Fruit fly (Drosophila melanogaster) whole organism, embryonic: ENCODE measurements around the gene trk.

Experiments
- Antp ChIP-seq: fragments of 200-800 bp; sonication (Bioruptor generic); optimal IDR thresholded peaks from 3 replicates; lab custom pipeline; 2016; ENCODE audit warnings: missing biosample characterization, missing genetic modification characterization
- BEAF-32 ChIP-seq: fragments of 200-800 bp; sonication (Bioruptor generic); optimal IDR thresholded peaks from 3 replicates; lab custom pipeline; 2017; ENCODE audit warnings: missing biosample characterization, missing genetic modification characterization, mild to moderate bottlenecking, moderate library complexity, missing genetic modification reagents
- Bgb ChIP-seq: fragments of 200-800 bp; sonication (Bioruptor generic); IDR thresholded peaks from 2 replicates; pipeline ENCODE4 v1.3.6; 2022; ENCODE audit warnings: missing biosample characterization, missing genetic modification characterization; ENCODE audit not compliant: partially characterized antibody
- CG1024 ChIP-seq: fragments of 200-800 bp; sonication (Bioruptor generic); IDR thresholded peaks from 2 replicates; pipeline ENCODE4 v1.3.6; 2022; ENCODE audit warnings: missing biosample characterization, missing genetic modification characterization
- CG10267 ChIP-seq: fragments of 200-800 bp; sonication (Bioruptor generic); optimal IDR thresholded peaks from 2 replicates; lab custom pipeline; 2018; ENCODE audit warnings: missing biosample characterization, mild to moderate bottlenecking, missing genetic modification characterization, moderate library complexity
- CG11504 ChIP-seq: fragments of 200-800 bp; sonication (Bioruptor generic); optimal IDR thresholded peaks from 3 replicates; lab custom pipeline; 2019; ENCODE audit warnings: missing biosample characterization, mild to moderate bottlenecking, missing genetic modification characterization, moderate library complexity
- CG12659 ChIP-seq: fragments of 200-800 bp; sonication (Bioruptor generic); optimal IDR thresholded peaks from 3 replicates; lab custom pipeline; 2017; ENCODE audit warnings: mild to moderate bottlenecking, missing biosample characterization, missing genetic modification reagents, missing genetic modification characterization
- CG14667 ChIP-seq: fragments of 200-800 bp; sonication (Bioruptor generic); IDR thresholded peaks from 2 replicates; pipeline ENCODE4 v1.3.6; 2022; ENCODE audit warnings: missing biosample characterization, missing genetic modification characterization
- CG15011 ChIP-seq: fragments of 200-800 bp; sonication (Bioruptor generic); optimal IDR thresholded peaks from 3 replicates; lab custom pipeline; 2018; ENCODE audit warnings: missing biosample characterization, mild to moderate bottlenecking, missing genetic modification characterization
- CG15269 ChIP-seq: fragments of 200-800 bp; sonication (Bioruptor generic); optimal IDR thresholded peaks from 2 replicates; lab custom pipeline; 2018; ENCODE audit warnings: missing biosample characterization, mild to moderate bottlenecking, missing genetic modification characterization, moderate library complexity
- CG17359 ChIP-seq: fragments of 200-800 bp; sonication (Bioruptor generic); optimal IDR thresholded peaks from 3 replicates; lab custom pipeline; 2018; ENCODE audit warnings: missing biosample characterization, mild to moderate bottlenecking, missing genetic modification characterization, moderate library complexity
- CG17912 ChIP-seq: fragments of 200-800 bp; sonication (Bioruptor generic); optimal IDR thresholded peaks from 2 replicates; lab custom pipeline; 2018; ENCODE audit warnings: missing biosample characterization, mild to moderate bottlenecking, missing genetic modification characterization
- CG2116 ChIP-seq: fragments of 200-800 bp; sonication (Bioruptor generic); optimal IDR thresholded peaks from 3 replicates; lab custom pipeline; 2018; ENCODE audit warnings: missing biosample characterization, mild to moderate bottlenecking, missing genetic modification characterization
- CG2129 ChIP-seq: fragments of 200-800 bp; sonication (Bioruptor generic); IDR thresholded peaks from 2 replicates; pipeline ENCODE4 v1.3.6; 2022; ENCODE audit warnings: missing biosample characterization, missing genetic modification characterization; ENCODE audit not compliant: partially characterized antibody
- CG33213 ChIP-seq: fragments of 200-800 bp; sonication (Bioruptor generic); optimal IDR thresholded peaks from 3 replicates; lab custom pipeline; 2016; ENCODE audit warnings: missing biosample characterization, missing genetic modification characterization
- CG3407 ChIP-seq: fragments of 200-800 bp; sonication (Bioruptor generic); optimal IDR thresholded peaks from 2 replicates; lab custom pipeline; 2018; ENCODE audit warnings: missing biosample characterization, mild to moderate bottlenecking, missing genetic modification characterization
- CG34224 ChIP-seq: fragments of 200-800 bp; sonication (Bioruptor generic); IDR thresholded peaks from 3 replicates; pipeline ENCODE4 v1.3.6; 2022; ENCODE audit warnings: missing biosample characterization, missing genetic modification characterization; ENCODE audit not compliant: partially characterized antibody
- CG3847 ChIP-seq: fragments of 200-800 bp; sonication (Bioruptor generic); IDR thresholded peaks from 2 replicates; pipeline ENCODE4 v1.3.6; 2022; ENCODE audit warnings: missing biosample characterization, missing genetic modification characterization
- CG3995 ChIP-seq: fragments of 200-800 bp; sonication (Bioruptor generic); optimal IDR thresholded peaks from 3 replicates; lab custom pipeline; 2016; ENCODE audit warnings: missing biosample characterization, missing genetic modification characterization
- CG4424 ChIP-seq: fragments of 200-800 bp; sonication (Bioruptor generic); optimal IDR thresholded peaks from 3 replicates; lab custom pipeline; 2016; ENCODE audit warnings: missing biosample characterization, missing genetic modification characterization
- CG6791 ChIP-seq: fragments of 200-800 bp; sonication (Bioruptor generic); IDR thresholded peaks from 3 replicates; pipeline ENCODE4 v1.3.6; 2022; ENCODE audit warnings: missing biosample characterization, missing genetic modification characterization; ENCODE audit not compliant: partially characterized antibody
- CG7357 ChIP-seq: fragments of 200-800 bp; sonication (Bioruptor generic); IDR thresholded peaks from 3 replicates; pipeline ENCODE4 v1.3.6; 2022; ENCODE audit warnings: missing biosample characterization, missing genetic modification characterization
- CG7928 ChIP-seq: fragments of 200-800 bp; sonication (Bioruptor generic); optimal IDR thresholded peaks from 2 replicates; lab custom pipeline; 2017; ENCODE audit warnings: missing biosample characterization, mild to moderate bottlenecking, missing genetic modification characterization
- CG7963 ChIP-seq: fragments of 200-800 bp; sonication (Bioruptor generic); IDR thresholded peaks from 3 replicates; pipeline ENCODE4 v1.3.6; 2022; ENCODE audit warnings: missing biosample characterization, missing genetic modification characterization; ENCODE audit not compliant: partially characterized antibody
- CG7987 ChIP-seq: fragments of 200-800 bp; sonication (Bioruptor generic); optimal IDR thresholded peaks from 2 replicates; lab custom pipeline; 2018; ENCODE audit warnings: missing biosample characterization, mild to moderate bottlenecking, missing genetic modification characterization, moderate library complexity
- Hey ChIP-seq: fragments of 200-800 bp; sonication (Bioruptor generic); optimal IDR thresholded peaks from 3 replicates; lab custom pipeline; 2018; ENCODE audit warnings: missing biosample characterization, mild to moderate bottlenecking, missing genetic modification characterization
- HmgD ChIP-seq: fragments of 200-800 bp; sonication (Bioruptor generic); optimal IDR thresholded peaks from 3 replicates; lab custom pipeline; 2016; ENCODE audit warnings: missing biosample characterization, missing genetic modification characterization
- HmgZ ChIP-seq: fragments of 200-800 bp; sonication (Bioruptor generic); optimal IDR thresholded peaks from 2 replicates; lab custom pipeline; 2018; ENCODE audit warnings: missing biosample characterization, mild to moderate bottlenecking, missing genetic modification characterization
- Hmr ChIP-seq: fragments of 200-800 bp; sonication (Bioruptor generic); optimal IDR thresholded peaks from 3 replicates; lab custom pipeline; 2017; ENCODE audit warnings: mild to moderate bottlenecking, missing biosample characterization, missing genetic modification reagents, missing genetic modification characterization
- Lpt ChIP-seq: fragments of >200 bp; optimal IDR thresholded peaks from 2 replicates; lab custom pipeline; 2018; ENCODE audit warnings: missing biosample characterization, missing genetic modification characterization
- Pdp1 ChIP-seq, 2 experiments: fragments of 200-800 bp; sonication (Bioruptor generic); optimal IDR thresholded peaks; 3 replicates each; lab custom pipeline; 2016; ENCODE audit warnings: missing biosample characterization in 2 of 2, missing genetic modification characterization in 2 of 2, mild to moderate bottlenecking in 1 of 2, moderate library complexity in 1 of 2
- Rx ChIP-seq: fragments of 200-800 bp; sonication (Bioruptor generic); IDR thresholded peaks from 2 replicates; pipeline ENCODE4 v1.3.6; 2022; ENCODE audit warnings: missing biosample characterization, missing genetic modification characterization
- Taf1 ChIP-seq: fragments of 200-800 bp; sonication (Bioruptor generic); IDR thresholded peaks from 2 replicates; pipeline ENCODE4 v1.3.6; 2022; ENCODE audit warnings: missing biosample characterization, missing genetic modification characterization
- YL-1 ChIP-seq: fragments of 200-800 bp; sonication (Bioruptor generic); optimal IDR thresholded peaks from 3 replicates; lab custom pipeline; 2017; ENCODE audit warnings: missing biosample characterization, mild to moderate bottlenecking, missing genetic modification characterization
- ato ChIP-seq: fragments of 200-800 bp; sonication (Bioruptor generic); IDR thresholded peaks from 2 replicates; pipeline ENCODE4 v1.3.6; 2022; ENCODE audit warnings: missing biosample characterization, missing genetic modification characterization; ENCODE audit not compliant: partially characterized antibody
- az2 ChIP-seq: fragments of 200-800 bp; sonication (Bioruptor generic); optimal IDR thresholded peaks from 3 replicates; lab custom pipeline; 2016; ENCODE audit warnings: missing biosample characterization, missing genetic modification characterization
- corto ChIP-seq: fragments of 200-800 bp; sonication (Bioruptor generic); optimal IDR thresholded peaks from 2 replicates; lab custom pipeline; 2016; ENCODE audit warnings: missing biosample characterization, mild to moderate bottlenecking, missing genetic modification characterization, moderate library complexity
- ems ChIP-seq: fragments of 200-800 bp; sonication (Bioruptor generic); optimal IDR thresholded peaks from 3 replicates; lab custom pipeline; 2016; ENCODE audit warnings: missing biosample characterization, missing genetic modification characterization
- gcm ChIP-seq: fragments of 200-800 bp; sonication (Bioruptor generic); optimal IDR thresholded peaks from 2 replicates; lab custom pipeline; 2019; ENCODE audit warnings: missing biosample characterization, mild to moderate bottlenecking, missing genetic modification characterization, moderate library complexity
- ham ChIP-seq: fragments of 200-800 bp; sonication (Bioruptor generic); IDR thresholded peaks from 2 replicates; pipeline ENCODE4 v1.3.6; 2022; ENCODE audit warnings: missing biosample characterization, missing genetic modification characterization
- kah ChIP-seq: fragments of 200-800 bp; sonication (Bioruptor generic); optimal IDR thresholded peaks from 2 replicates; lab custom pipeline; 2018; ENCODE audit warnings: missing biosample characterization, mild to moderate bottlenecking, missing genetic modification characterization
- ken ChIP-seq: fragments of 200-800 bp; sonication (Bioruptor generic); IDR thresholded peaks from 3 replicates; pipeline ENCODE4 v1.3.6; 2022; ENCODE audit warnings: missing biosample characterization, missing genetic modification characterization
- lab ChIP-seq: fragments of 200-800 bp; sonication (Bioruptor generic); optimal IDR thresholded peaks from 3 replicates; lab custom pipeline; 2017; ENCODE audit warnings: missing biosample characterization, missing genetic modification characterization, mild to moderate bottlenecking, moderate library complexity, missing genetic modification reagents
- nerfin-2 ChIP-seq: fragments of 200-800 bp; sonication (Bioruptor generic); IDR thresholded peaks from 2 replicates; pipeline ENCODE4 v1.3.6; 2022; ENCODE audit warnings: missing biosample characterization, missing genetic modification characterization; ENCODE audit not compliant: partially characterized antibody
- repo ChIP-seq: fragments of 200-800 bp; sonication (Bioruptor generic); optimal IDR thresholded peaks from 2 replicates; lab custom pipeline; 2016; ENCODE audit warnings: missing biosample characterization, missing genetic modification characterization
- row ChIP-seq: fragments of 200-800 bp; sonication (Bioruptor generic); IDR thresholded peaks from 3 replicates; pipeline ENCODE4 v1.3.6; 2022; ENCODE audit warnings: missing biosample characterization, missing genetic modification characterization
- ssp ChIP-seq: fragments of 200-800 bp; sonication (Bioruptor generic); IDR thresholded peaks from 2 replicates; pipeline ENCODE4 v1.3.6; 2022; ENCODE audit warnings: missing biosample characterization, missing genetic modification characterization
- stwl ChIP-seq: fragments of 200-800 bp; sonication (Bioruptor generic); optimal IDR thresholded peaks from 3 replicates; lab custom pipeline; 2018; ENCODE audit warnings: missing biosample characterization, mild to moderate bottlenecking, missing genetic modification characterization, moderate library complexity
- tio ChIP-seq: fragments of 200-800 bp; sonication (Bioruptor generic); optimal IDR thresholded peaks from 2 replicates; lab custom pipeline; 2017; ENCODE audit warnings: missing biosample characterization, missing genetic modification characterization, inconsistent platforms
- unpg ChIP-seq: fragments of 200-800 bp; sonication (Bioruptor generic); optimal IDR thresholded peaks from 3 replicates; lab custom pipeline; 2018; ENCODE audit warnings: missing biosample characterization, mild to moderate bottlenecking, missing genetic modification characterization, moderate library complexity

Gene trk

DNA sequence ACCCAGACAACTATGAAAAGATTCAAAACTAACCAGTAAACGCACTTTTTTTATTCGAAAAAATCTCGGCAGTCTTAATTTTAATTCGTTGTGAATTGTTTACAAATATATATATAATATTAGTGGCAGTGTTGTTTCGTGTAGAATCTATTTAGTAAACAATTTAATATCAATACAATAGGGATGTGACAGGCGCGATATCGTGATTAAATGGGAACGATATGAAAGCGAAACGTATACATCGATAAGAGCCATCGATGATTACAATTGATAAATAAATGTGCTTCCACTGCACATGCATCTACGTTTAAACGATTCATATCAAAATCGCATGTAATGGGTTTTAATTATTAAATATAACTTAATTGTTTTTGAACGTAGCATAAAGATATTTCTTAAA lies 5.2 kb upstream of the trk start (continued):
- TF ChIP-seq unpg (GFP tag; lab: Kevin White, UChicago), result no peak
- TF ChIP-seq CG1024 (GFP tag; lab: Robert Waterston, UW), result no peak
- TF ChIP-seq CG15269 (tag; lab: Kevin White, UChicago), result no peak
- TF ChIP-seq CG34224 (GFP tag; lab: Robert Waterston, UW), result peak; percentile 86
- no peak for TF ChIP-seq CG7928 (GFP tag; lab: Kevin White, UChicago)
- TF ChIP-seq Hmr, result no peak
- peak; percentile 84 for TF ChIP-seq row (GFP tag; lab: Robert Waterston, UW)
- TF ChIP-seq CG7357 (GFP tag; lab: Robert Waterston, UW), result peak; percentile 93
- TF ChIP-seq ato (GFP tag; lab: Robert Waterston, UW), result peak; percentile 92
- no peak for TF ChIP-seq CG11504 (tag; lab: Kevin White, UChicago)
- TF ChIP-seq HmgD (GFP tag; lab: Kevin White, UChicago), result no peak
- no peak for TF ChIP-seq ken
- peak; percentile 90 for TF ChIP-seq CG3995 (GFP tag; lab: Kevin White, UChicago)
- TF ChIP-seq CG7987 (GFP tag; lab: Kevin White, UChicago), result no peak
- no peak for TF ChIP-seq Taf1 (GFP tag; lab: Robert Waterston, UW)
- no peak for TF ChIP-seq Lpt
- no peak for TF ChIP-seq ems (GFP tag; lab: Kevin White, UChicago)
- TF ChIP-seq gcm (GFP tag; lab: Kevin White, UChicago), result no peak
- no peak for TF ChIP-seq YL-1
- TF ChIP-seq Antp (GFP tag; lab: Kevin White, UChicago), result no peak
- TF ChIP-seq ham (GFP tag; lab: Robert Waterston, UW), result no peak
- peak; percentile 78 for TF ChIP-seq nerfin-2 (GFP tag; lab: Robert Waterston, UW)
- TF ChIP-seq CG2116, result peak; percentile 42
- peak; percentile 17 for TF ChIP-seq CG10267
- peak; percentile 64; the same call in 1 of the 2 replicates for TF ChIP-seq CG2129
- TF ChIP-seq lab (GFP tag; lab: Kevin White, UChicago), result no peak
- TF ChIP-seq Bgb (GFP tag; lab: Robert Waterston, UW), result peak; percentile 96
- TF ChIP-seq CG17359, result no peak
- peak; percentile 7 for TF ChIP-seq HmgZ (tag; lab: Kevin White, UChicago)
- peak; percentile 84 for TF ChIP-seq CG7963 (GFP tag; lab: Robert Waterston, UW)
- TF ChIP-seq Pdp1 (GFP tag; optimal IDR thresholded peaks at IDR 0.05; lab: Kevin White, UChicago), result no peak
- TF ChIP-seq repo (GFP tag; lab: Kevin White, UChicago), result no peak
- TF ChIP-seq CG14667 (GFP tag; lab: Robert Waterston, UW), result no peak
- peak; percentile 82 for TF ChIP-seq ssp (GFP tag; lab: Robert Waterston, UW)
- TF ChIP-seq tio (GFP tag; lab: Kevin White, UChicago), result no peak
- no peak for TF ChIP-seq Rx (GFP tag; lab: Robert Waterston, UW)
- peak; percentile 92 for TF ChIP-seq CG6791 (GFP tag; lab: Robert Waterston, UW)
- no peak for TF ChIP-seq CG33213
- TF ChIP-seq corto, result no peak
- TF ChIP-seq BEAF-32 (GFP tag; lab: Kevin White, UChicago), result peak; percentile 89
- no peak for TF ChIP-seq CG17912 (GFP tag; lab: Kevin White, UChicago)
- no peak for TF ChIP-seq CG15011
- no peak for TF ChIP-seq Hey (tag; lab: Kevin White, UChicago)
- TF ChIP-seq CG12659, result peak; percentile 70
- no peak for TF ChIP-seq az2 (GFP tag; lab: Kevin White, UChicago)
- TF ChIP-seq stwl, result peak; percentile 59
- no peak for TF ChIP-seq kah
- no peak for TF ChIP-seq CG3847 (GFP tag; lab: Robert Waterston, UW)
- TF ChIP-seq CG3407 (GFP tag; lab: Kevin White, UChicago), result no peak
- no peak for TF ChIP-seq CG4424 (GFP tag; lab: Kevin White, UChicago)
